Worm (Caenorhabditis elegans) whole organism, late embryonic: Measurements from ENCODE around the gene rabs-5.

Experiments used
- C08G9.2 ChIP-seq: sonication (generic microtip); optimal IDR thresholded peaks from 2 replicates; lab custom pipeline; 2016; ENCODE audit warnings: mild to moderate bottlenecking, missing genetic modification characterization, moderate library complexity, missing compliant biosample characterization
- C38D4.7 ChIP-seq: fragments of 200-800 bp; sonication (Bioruptor generic); optimal IDR thresholded peaks from 2 replicates; lab custom pipeline; 2018; ENCODE audit warnings: mild to moderate bottlenecking, missing genetic modification characterization, moderate library complexity, missing compliant biosample characterization
- F13H6.1 ChIP-seq: sonication (generic microtip); optimal IDR thresholded peaks from 2 replicates; lab custom pipeline; 2016; ENCODE audit warnings: missing genetic modification characterization, missing compliant biosample characterization
- K02D7.2 ChIP-seq: sonication (generic microtip); optimal IDR thresholded peaks from 2 replicates; lab custom pipeline; 2017; ENCODE audit warnings: mild to moderate bottlenecking, missing genetic modification characterization, missing compliant biosample characterization
- K09A11.1 ChIP-seq: sonication (generic microtip); optimal IDR thresholded peaks from 2 replicates; lab custom pipeline; 2017; ENCODE audit warnings: antibody characterized with exemption, mild to moderate bottlenecking, missing genetic modification characterization, missing compliant biosample characterization; ENCODE audit not compliant: insufficient read depth
- ceh-18 ChIP-seq: sonication (generic microtip); optimal IDR thresholded peaks from 2 replicates; lab custom pipeline; 2016; ENCODE audit warnings: missing genetic modification characterization, missing compliant biosample characterization
- ceh-22 ChIP-seq: sonication (generic microtip); optimal IDR thresholded peaks from 2 replicates; lab custom pipeline; 2017; ENCODE audit warnings: missing biosample characterization, missing genetic modification characterization
- ceh-24 ChIP-seq: sonication (generic microtip); optimal IDR thresholded peaks from 2 replicates; lab custom pipeline; 2016; ENCODE audit warnings: mild to moderate bottlenecking, missing genetic modification characterization, missing compliant biosample characterization
- ceh-30 ChIP-seq: fragments of 150-350 bp; optimal IDR thresholded peaks from 2 replicates; lab custom pipeline; 2014; ENCODE audit warnings: missing biosample characterization, missing genetic modification characterization
- ceh-31 ChIP-seq: sonication (generic microtip); optimal IDR thresholded peaks from 2 replicates; lab custom pipeline; 2016; ENCODE audit warnings: missing genetic modification characterization, missing compliant biosample characterization
- ceh-45 ChIP-seq: fragments of 200-800 bp; sonication (Bioruptor generic); IDR thresholded peaks from 2 replicates; pipeline ENCODE4 v1.3.6; 2022; ENCODE audit warnings: missing genetic modification reagents, missing genetic modification characterization, missing compliant biosample characterization
- ceh-6 ChIP-seq: fragments of 200-800 bp; sonication (Bioruptor generic); optimal IDR thresholded peaks from 2 replicates; lab custom pipeline; 2018; ENCODE audit warnings: mild to moderate bottlenecking, missing genetic modification characterization, missing compliant biosample characterization
- dmd-4 ChIP-seq: sonication (generic microtip); optimal IDR thresholded peaks from 2 replicates; lab custom pipeline; 2016; ENCODE audit warnings: borderline replicate concordance, missing genetic modification characterization, missing compliant biosample characterization
- dve-1 ChIP-seq: sonication (generic microtip); optimal IDR thresholded peaks from 2 replicates; lab custom pipeline; 2017; ENCODE audit warnings: antibody characterized with exemption, mild to moderate bottlenecking, missing genetic modification characterization, missing compliant biosample characterization
- elt-2 ChIP-seq: sonication (generic microtip); optimal IDR thresholded peaks from 2 replicates; lab custom pipeline; 2016; ENCODE audit warnings: missing genetic modification reagents, missing genetic modification characterization, missing compliant biosample characterization
- eyg-1 ChIP-seq: sonication (generic microtip); optimal IDR thresholded peaks from 2 replicates; lab custom pipeline; 2016; ENCODE audit warnings: missing genotype, missing genetic modification characterization, missing compliant biosample characterization
- fax-1 ChIP-seq: sonication (generic microtip); optimal IDR thresholded peaks from 2 replicates; lab custom pipeline; 2016; ENCODE audit warnings: missing genotype, missing genetic modification characterization, missing compliant biosample characterization
- fkh-10 ChIP-seq: fragments of 150-350 bp; optimal IDR thresholded peaks from 2 replicates; lab custom pipeline; 2014; ENCODE audit warnings: missing biosample characterization, missing genetic modification reagents, missing genetic modification characterization
- gmeb-2 ChIP-seq: sonication (generic microtip); optimal IDR thresholded peaks from 2 replicates; lab custom pipeline; 2016; ENCODE audit warnings: missing genetic modification characterization, inconsistent platforms, missing compliant biosample characterization
- hlh-15 ChIP-seq: sonication (generic microtip); optimal IDR thresholded peaks from 2 replicates; lab custom pipeline; 2016; ENCODE audit warnings: missing genetic modification characterization, missing compliant biosample characterization
- hlh-30 ChIP-seq: sonication (generic microtip); optimal IDR thresholded peaks from 2 replicates; lab custom pipeline; 2017; ENCODE audit warnings: antibody characterized with exemption, missing genetic modification characterization, missing compliant biosample characterization; ENCODE audit not compliant: insufficient read depth
- hlh-6 ChIP-seq: sonication (generic microtip); optimal IDR thresholded peaks from 2 replicates; lab custom pipeline; 2016; ENCODE audit warnings: missing genotype, missing genetic modification characterization, missing compliant biosample characterization
- lim-6 ChIP-seq: sonication (generic microtip); optimal IDR thresholded peaks from 2 replicates; lab custom pipeline; 2016; ENCODE audit warnings: missing genetic modification characterization, missing compliant biosample characterization
- mec-3 ChIP-seq: sonication (generic microtip); optimal IDR thresholded peaks from 2 replicates; lab custom pipeline; 2016; ENCODE audit warnings: borderline replicate concordance, missing genetic modification characterization, missing compliant biosample characterization
- nhr-11 ChIP-seq: fragments of 150-350 bp; optimal IDR thresholded peaks from 2 replicates; lab custom pipeline; 2014; ENCODE audit warnings: missing biosample characterization, missing genetic modification characterization
- npax-4 ChIP-seq: sonication (generic microtip); optimal IDR thresholded peaks from 2 replicates; lab custom pipeline; 2016; ENCODE audit warnings: missing genetic modification characterization, missing compliant biosample characterization
- pag-3 ChIP-seq: sonication (generic microtip); optimal IDR thresholded peaks from 2 replicates; lab custom pipeline; 2016; ENCODE audit warnings: missing compliant biosample characterization, missing genetic modification characterization, borderline replicate concordance
- pat-9 ChIP-seq: fragments of 200-800 bp; sonication (Bioruptor generic); optimal IDR thresholded peaks from 2 replicates; lab custom pipeline; 2018; ENCODE audit warnings: mild to moderate bottlenecking, missing genetic modification characterization, moderate library complexity, missing compliant biosample characterization
- pha-2 ChIP-seq: sonication (generic microtip); optimal IDR thresholded peaks from 2 replicates; lab custom pipeline; 2017; ENCODE audit warnings: mild to moderate bottlenecking, missing genetic modification characterization, missing compliant biosample characterization
- pros-1 ChIP-seq: fragments of 150-350 bp; optimal IDR thresholded peaks from 2 replicates; lab custom pipeline; 2014; ENCODE audit warnings: missing biosample characterization, missing genetic modification reagents, missing genetic modification characterization
- ref-2 ChIP-seq: sonication (generic microtip); optimal IDR thresholded peaks from 2 replicates; lab custom pipeline; 2016; ENCODE audit warnings: missing genetic modification characterization, missing compliant biosample characterization
- unc-42 ChIP-seq: sonication (generic microtip); optimal IDR thresholded peaks from 2 replicates; lab custom pipeline; 2016; ENCODE audit warnings: missing genotype, missing genetic modification characterization, missing compliant biosample characterization
- unc-55 ChIP-seq: sonication (generic microtip); optimal IDR thresholded peaks from 2 replicates; lab custom pipeline; 2017; ENCODE audit warnings: missing biosample characterization, missing genetic modification reagents, missing genetic modification characterization
- unc-86 ChIP-seq: sonication (generic microtip); optimal IDR thresholded peaks from 2 replicates; lab custom pipeline; 2016; ENCODE audit warnings: missing genetic modification characterization, missing compliant biosample characterization

rabs-5 gene

DNA sequence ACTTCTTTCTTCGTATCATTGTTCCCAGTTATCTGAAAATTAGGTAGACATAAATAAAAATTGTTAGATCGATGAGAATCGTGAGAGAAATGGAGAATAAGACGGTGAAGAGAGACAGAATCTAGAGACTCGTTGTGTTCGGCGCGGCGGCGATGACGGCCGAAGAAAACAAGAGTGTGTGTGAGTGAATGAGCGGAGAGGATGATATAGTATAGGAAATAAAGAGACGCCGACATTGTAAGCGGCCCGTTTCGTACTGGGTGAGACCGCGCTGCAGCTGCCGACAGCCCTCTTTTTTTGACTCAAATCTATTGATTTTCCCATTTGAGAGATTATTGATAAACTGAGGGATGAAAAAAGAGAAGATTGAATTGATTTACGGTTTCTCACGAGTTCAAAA, 4.8 kb upstream of the rabs-5 start, which contains the start of gene Y42H9AR.4 (continued):
- TF ChIP-seq hlh-30 (tag; lab: Kevin White, UChicago): no peak
- TF ChIP-seq ceh-45: no peak
- TF ChIP-seq dmd-4 (tag; lab: Kevin White, UChicago): no peak
- no peak for TF ChIP-seq pha-2
- TF ChIP-seq ceh-6 (GFP tag; lab: Kevin White, UChicago): no peak
- TF ChIP-seq unc-55 (GFP tag; lab: Kevin White, UChicago): no peak
- no peak for TF ChIP-seq lim-6

DNA sequence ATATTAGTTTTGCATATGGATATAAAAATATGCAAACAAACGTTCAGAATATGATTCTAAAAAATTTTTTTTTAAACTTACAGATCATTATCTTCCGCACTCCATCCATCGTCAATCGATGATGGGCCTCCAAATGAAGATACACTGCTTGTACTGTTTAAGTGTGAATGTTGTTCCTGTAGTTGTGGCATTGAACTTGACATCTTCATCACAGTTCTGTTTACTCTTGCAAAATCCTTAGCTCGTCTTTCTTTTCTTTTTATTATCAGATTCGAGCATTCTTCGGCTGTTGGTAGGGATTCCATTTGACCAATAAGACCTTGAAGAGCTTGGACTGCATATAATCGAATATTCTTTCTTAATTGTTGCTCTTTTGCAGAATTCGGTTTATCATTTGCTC, 2.3 kb downstream of the rabs-5 start:
- TF ChIP-seq fax-1 (tag; lab: Kevin White, UChicago) (no peak), C08G9.2 (no peak), pat-9 (tag; lab: Kevin White, UChicago) (no peak), ceh-18 (no peak), gmeb-2 (tag; lab: Kevin White, UChicago) (no peak), unc-55 (GFP tag; lab: Kevin White, UChicago) (no peak), ceh-31 (tag; lab: Kevin White, UChicago) (no peak), ref-2 (tag; lab: Kevin White, UChicago) (no peak), ceh-6 (GFP tag; lab: Kevin White, UChicago) (no peak), K02D7.2 (tag; lab: Kevin White, UChicago) (no peak), hlh-6 (tag; lab: Kevin White, UChicago) (no peak)

ce11 chrIV:8103196-8103595, 4.2 kb downstream of the rabs-5 start:
- TF ChIP-seq K09A11.1 (tag; lab: Kevin White, UChicago) (no peak), unc-55 (GFP tag; lab: Kevin White, UChicago) (peak; percentile 28)

ce11 chrIV:8102231-8102630, 5.2 kb downstream of the rabs-5 start, which contains the start of gene Y42H9AR.5:
Y42H9AR.5 (plus strand) TSS chrIV:8102531.
- peak; percentile 82 for TF ChIP-seq elt-2 (tag; lab: Kevin White, UChicago)
- no peak for TF ChIP-seq unc-86

DNA sequence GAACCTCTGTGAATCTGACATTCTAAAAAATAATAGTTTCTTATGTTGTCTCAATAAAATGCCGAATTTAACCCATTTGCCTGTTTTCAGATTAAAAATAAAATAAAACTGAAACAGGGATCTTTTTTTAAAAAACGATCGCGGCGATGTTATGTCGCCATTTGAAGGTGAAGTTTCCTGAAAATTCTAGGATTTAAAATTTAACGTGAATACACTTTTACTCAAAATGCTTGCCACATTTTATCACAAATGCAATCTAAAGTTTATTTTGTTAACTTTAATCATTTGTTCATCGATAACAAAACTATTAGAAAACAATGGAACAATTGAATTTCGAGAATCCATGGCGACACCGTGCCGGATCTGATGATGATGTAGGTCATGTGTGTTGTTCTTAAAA, 7.8 kb downstream of the rabs-5 start, which contains the start of gene Y42H9AR.2:
Y42H9AR.2 (plus strand) TSS at position 301 of the 400 bp plus-strand sequence.
- no peak for TF ChIP-seq mec-3 (tag; lab: Kevin White, UChicago)
- no peak for TF ChIP-seq ceh-30 (tag; lab: Kevin White, UChicago)
- TF ChIP-seq ceh-22: no peak
- TF ChIP-seq unc-86: no peak
- no peak for TF ChIP-seq dve-1 (tag; lab: Kevin White, UChicago)
- no peak for TF ChIP-seq pag-3 (tag; lab: Kevin White, UChicago)
- no peak for TF ChIP-seq ceh-45
- TF ChIP-seq nhr-11 (tag; lab: Kevin White, UChicago): no peak
- TF ChIP-seq hlh-15 (tag; lab: Kevin White, UChicago): no peak
- no peak for TF ChIP-seq unc-55 (GFP tag; lab: Kevin White, UChicago)
- TF ChIP-seq C38D4.7 (GFP tag; lab: Kevin White, UChicago): no peak
- TF ChIP-seq lim-6: no peak
- TF ChIP-seq F13H6.1 (tag; lab: Kevin White, UChicago): no peak
- no peak for TF ChIP-seq npax-4 (tag; lab: Kevin White, UChicago)
- no peak for TF ChIP-seq ceh-6 (GFP tag; lab: Kevin White, UChicago)
- TF ChIP-seq fkh-10: no peak

DNA sequence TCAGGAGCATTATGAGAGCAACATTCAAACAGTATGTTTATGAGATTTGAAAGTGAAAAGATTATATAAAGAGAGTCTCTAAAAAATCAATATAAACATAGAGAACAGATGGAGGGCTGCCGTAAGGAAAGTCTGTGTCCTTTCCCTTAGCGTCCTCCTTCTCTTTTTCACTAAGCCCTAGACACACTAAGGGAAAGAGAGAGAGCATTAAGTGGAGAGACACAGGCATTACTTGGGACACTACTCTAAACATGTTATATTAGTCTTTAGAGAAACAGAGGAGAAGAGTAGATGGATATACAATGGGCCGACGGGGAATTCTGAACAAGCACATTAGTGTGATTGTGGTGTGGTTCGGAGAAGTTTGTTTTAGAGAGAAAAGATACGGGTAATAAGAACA, 11.0 kb downstream of the rabs-5 start:
- TF ChIP-seq ceh-24 (tag; lab: Kevin White, UChicago) (no peak), eyg-1 (tag; lab: Kevin White, UChicago) (no peak), unc-42 (tag; lab: Kevin White, UChicago) (peak; percentile 7), pros-1 (no peak)
- TF ChIP-seq, all 69 proteins: peak for 1
